Fruit fly (Drosophila melanogaster) whole organism, embryonic: ENCODE measurements around the gene Cyp4d14.

Experiments
- Atf-2 ChIP-seq: fragments of 200-800 bp; sonication (Bioruptor generic); optimal IDR thresholded peaks from 2 replicates; lab custom pipeline; 2016; ENCODE audit warnings: missing biosample characterization, missing genetic modification characterization
- Awh ChIP-seq: fragments of 200-800 bp; sonication (Bioruptor generic); IDR thresholded peaks from 2 replicates; pipeline ENCODE4, ENCODE4 v1.3.6; 2022; ENCODE audit warnings: missing biosample characterization, missing genetic modification characterization
- Bdp1 ChIP-seq: fragments of 200-800 bp; sonication (Bioruptor generic); optimal IDR thresholded peaks from 3 replicates; lab custom pipeline; 2016; ENCODE audit warnings: missing biosample characterization, missing genetic modification characterization
- CG10321 ChIP-seq: fragments of 200-800 bp; sonication (Bioruptor generic); IDR thresholded peaks from 2 replicates; pipeline ENCODE4 v1.3.6; 2022; ENCODE audit warnings: missing biosample characterization, missing genetic modification characterization
- CG10366 ChIP-seq: fragments of 200-800 bp; sonication (Bioruptor generic); IDR thresholded peaks from 2 replicates; pipeline ENCODE4 v1.3.6; 2022; ENCODE audit warnings: missing biosample characterization, missing genetic modification characterization
- CG10959 ChIP-seq: fragments of 200-800 bp; sonication (Bioruptor generic); IDR thresholded peaks from 2 replicates; pipeline ENCODE4 v1.3.6; 2022; ENCODE audit warnings: missing biosample characterization, missing genetic modification characterization
- CG11695 ChIP-seq: fragments of 200-800 bp; sonication (Bioruptor generic); IDR thresholded peaks from 3 replicates; pipeline ENCODE4 v1.3.6; 2022; ENCODE audit warnings: missing biosample characterization, missing genetic modification characterization
- CG12236 ChIP-seq: fragments of 200-800 bp; sonication (Bioruptor generic); optimal IDR thresholded peaks from 2 replicates; lab custom pipeline; 2016; ENCODE audit warnings: missing biosample characterization, missing genetic modification characterization
- CG13287 ChIP-seq: fragments of 200-800 bp; sonication (Bioruptor generic); IDR thresholded peaks from 2 replicates; pipeline ENCODE4 v1.3.6; 2022; ENCODE audit warnings: missing biosample characterization, missing genetic modification characterization; ENCODE audit not compliant: partially characterized antibody
- CG13424 ChIP-seq: fragments of 200-800 bp; sonication (Bioruptor generic); optimal IDR thresholded peaks from 2 replicates; lab custom pipeline; 2019; ENCODE audit warnings: missing biosample characterization, mild to moderate bottlenecking, missing genetic modification characterization, moderate library complexity
- CG14667 ChIP-seq: fragments of 200-800 bp; sonication (Bioruptor generic); IDR thresholded peaks from 2 replicates; pipeline ENCODE4 v1.3.6; 2022; ENCODE audit warnings: missing biosample characterization, missing genetic modification characterization
- CG15269 ChIP-seq: fragments of 200-800 bp; sonication (Bioruptor generic); optimal IDR thresholded peaks from 2 replicates; lab custom pipeline; 2018; ENCODE audit warnings: missing biosample characterization, mild to moderate bottlenecking, missing genetic modification characterization, moderate library complexity
- CG16779 ChIP-seq: fragments of 200-800 bp; sonication (Bioruptor generic); IDR thresholded peaks from 2 replicates; pipeline ENCODE4 v1.3.6; 2022; ENCODE audit warnings: missing biosample characterization, missing genetic modification characterization
- CG1832 ChIP-seq: fragments of 200-800 bp; sonication (Bioruptor generic); optimal IDR thresholded peaks from 2 replicates; lab custom pipeline; 2017; ENCODE audit warnings: missing biosample characterization, mild to moderate bottlenecking, missing genetic modification characterization, inconsistent platforms
- CG18599 ChIP-seq: fragments of 200-800 bp; sonication (Bioruptor generic); optimal IDR thresholded peaks from 3 replicates; lab custom pipeline; 2017; ENCODE audit warnings: missing biosample characterization, missing genetic modification characterization, mild to moderate bottlenecking, moderate library complexity, missing genetic modification reagents
- CG18619 ChIP-seq: fragments of 200-800 bp; sonication (Bioruptor generic); optimal IDR thresholded peaks from 3 replicates; lab custom pipeline; 2017; ENCODE audit warnings: missing biosample characterization, mild to moderate bottlenecking, missing genetic modification characterization
- CG30020 ChIP-seq: fragments of 200-800 bp; optimal IDR thresholded peaks from 2 replicates; lab custom pipeline; 2019; ENCODE audit warnings: missing biosample characterization, mild to moderate bottlenecking, missing genetic modification characterization, moderate library complexity
- CG30403 ChIP-seq: fragments of 200-800 bp; sonication (Bioruptor generic); optimal IDR thresholded peaks from 3 replicates; lab custom pipeline; 2016; ENCODE audit warnings: missing biosample characterization, missing genetic modification characterization
- CG31388 ChIP-seq: fragments of 200-800 bp; sonication (Bioruptor generic); optimal IDR thresholded peaks from 2 replicates; lab custom pipeline; 2016; ENCODE audit warnings: missing biosample characterization, missing genetic modification characterization
- CG31441 ChIP-seq: fragments of 200-800 bp; sonication (Bioruptor generic); IDR thresholded peaks from 2 replicates; pipeline ENCODE4 v1.3.6; 2022; ENCODE audit warnings: missing biosample characterization, missing genetic modification characterization
- CG32532 ChIP-seq: fragments of 200-800 bp; sonication (Bioruptor generic); IDR thresholded peaks from 2 replicates; pipeline ENCODE4 v1.3.6; 2022; ENCODE audit warnings: missing biosample characterization, missing genetic modification characterization
- CG3995 ChIP-seq: fragments of 200-800 bp; sonication (Bioruptor generic); optimal IDR thresholded peaks from 3 replicates; lab custom pipeline; 2016; ENCODE audit warnings: missing biosample characterization, missing genetic modification characterization
- CG6175 ChIP-seq: fragments of 200-800 bp; sonication (Bioruptor generic); IDR thresholded peaks from 3 replicates; pipeline ENCODE4 v1.3.6; 2022; ENCODE audit warnings: missing biosample characterization, missing genetic modification characterization
- CG6683 ChIP-seq: fragments of 200-800 bp; sonication (Bioruptor generic); optimal IDR thresholded peaks from 2 replicates; lab custom pipeline; 2017; ENCODE audit warnings: missing biosample characterization, mild to moderate bottlenecking, missing genetic modification characterization, missing genetic modification reagents
- CG8924 ChIP-seq: fragments of 200-800 bp; optimal IDR thresholded peaks from 3 replicates; lab custom pipeline; 2019; ENCODE audit warnings: missing biosample characterization, mild to moderate bottlenecking, missing genetic modification characterization, moderate library complexity
- CG9817 ChIP-seq: fragments of 200-800 bp; sonication (Bioruptor generic); optimal IDR thresholded peaks from 2 replicates; lab custom pipeline; 2018; ENCODE audit warnings: missing biosample characterization, mild to moderate bottlenecking, missing genetic modification characterization, moderate library complexity
- Drgx ChIP-seq: fragments of 200-800 bp; sonication (Bioruptor generic); IDR thresholded peaks from 2 replicates; pipeline ENCODE4 v1.3.6; 2022; ENCODE audit warnings: missing biosample characterization, missing genetic modification characterization
- Ets97D ChIP-seq: fragments of 200-800 bp; sonication (Bioruptor generic); optimal IDR thresholded peaks from 3 replicates; lab custom pipeline; 2016; ENCODE audit warnings: missing biosample characterization, missing genetic modification characterization
- Gug ChIP-seq: fragments of 200-800 bp; sonication (Bioruptor generic); IDR thresholded peaks from 4 replicates; pipeline ENCODE4 v1.3.6; 2022; ENCODE audit warnings: missing biosample characterization, missing genetic modification characterization
- HLH54F ChIP-seq: fragments of 200-800 bp; sonication (Bioruptor generic); optimal IDR thresholded peaks from 3 replicates; lab custom pipeline; 2016; ENCODE audit warnings: missing biosample characterization, missing genetic modification characterization
- Hr51 ChIP-seq, 2 experiments: fragments of 200-800 bp; sonication (Bioruptor generic); optimal IDR thresholded peaks; 2 replicates in 1 of 2; 3 replicates in 1 of 2; lab custom pipeline; 2016 to 2018; ENCODE audit warnings: missing biosample characterization in 2 of 2, missing genetic modification characterization in 2 of 2, mild to moderate bottlenecking in 1 of 2, moderate library complexity in 1 of 2
- Hr78 ChIP-seq, 2 experiments: fragments of 200-800 bp in 1 of 2; fragments of >200 bp in 1 of 2; sonication (Bioruptor generic) in 1 of 2; optimal IDR thresholded peaks; 2 replicates each; lab custom pipeline; 2017 to 2019; ENCODE audit warnings: missing biosample characterization in 2 of 2, missing genetic modification characterization in 2 of 2, mild to moderate bottlenecking in 1 of 2, moderate library complexity in 1 of 2
- Hsf ChIP-seq: fragments of 200-800 bp; sonication (Bioruptor generic); optimal IDR thresholded peaks from 3 replicates; lab custom pipeline; 2016; ENCODE audit warnings: missing biosample characterization, missing genetic modification characterization
- Poxn ChIP-seq: fragments of 200-800 bp; sonication (Bioruptor generic); IDR thresholded peaks from 2 replicates; pipeline ENCODE4 v1.3.6; 2022; ENCODE audit warnings: missing biosample characterization, missing genetic modification characterization
- Sox100B ChIP-seq: fragments of 200-800 bp; sonication (Bioruptor generic); optimal IDR thresholded peaks from 3 replicates; lab custom pipeline; 2018; ENCODE audit warnings: missing biosample characterization, mild to moderate bottlenecking, missing genetic modification characterization
- amos ChIP-seq: fragments of 200-800 bp; sonication (Bioruptor generic); IDR thresholded peaks from 2 replicates; pipeline ENCODE4 v1.3.6; 2022; ENCODE audit warnings: missing biosample characterization, missing genetic modification characterization; ENCODE audit not compliant: partially characterized antibody
- cas ChIP-seq: fragments of 200-800 bp; sonication (Bioruptor generic); IDR thresholded peaks from 2 replicates; pipeline ENCODE4 v1.3.6; 2022; ENCODE audit warnings: missing biosample characterization, missing genetic modification characterization
- chif ChIP-seq, 2 experiments: fragments of 200-800 bp; sonication (Bioruptor generic); optimal IDR thresholded peaks; 3 replicates each; lab custom pipeline; 2016; ENCODE audit warnings: missing biosample characterization in 2 of 2, missing genetic modification characterization in 2 of 2
- chm ChIP-seq: fragments of 200-800 bp; sonication (Bioruptor generic); IDR thresholded peaks from 2 replicates; pipeline ENCODE4 v1.3.6; 2022; ENCODE audit warnings: missing biosample characterization, missing genetic modification characterization
- chn ChIP-seq: fragments of 200-800 bp; sonication (Bioruptor generic); optimal IDR thresholded peaks from 2 replicates; lab custom pipeline; 2016; ENCODE audit warnings: missing biosample characterization, missing genetic modification characterization
- dmrt11E ChIP-seq: fragments of 200-800 bp; sonication (Bioruptor generic); optimal IDR thresholded peaks from 3 replicates; lab custom pipeline; 2018; ENCODE audit warnings: missing biosample characterization, mild to moderate bottlenecking, missing genetic modification characterization, moderate library complexity
- eyg ChIP-seq: fragments of 200-800 bp; sonication (Bioruptor generic); optimal IDR thresholded peaks from 3 replicates; lab custom pipeline; 2016; ENCODE audit warnings: missing biosample characterization, missing genetic modification characterization
- fu2 ChIP-seq: fragments of 200-800 bp; sonication (Bioruptor generic); optimal IDR thresholded peaks from 2 replicates; lab custom pipeline; 2016; ENCODE audit warnings: missing biosample characterization, missing genetic modification characterization
- gce ChIP-seq: fragments of 200-800 bp; sonication (Bioruptor generic); IDR thresholded peaks from 3 replicates; pipeline ENCODE4 v1.3.6; 2022; ENCODE audit warnings: missing biosample characterization, missing genetic modification characterization
- gem ChIP-seq: fragments of 200-800 bp; sonication (Bioruptor generic); optimal IDR thresholded peaks from 2 replicates; lab custom pipeline; 2019; ENCODE audit warnings: missing biosample characterization, mild to moderate bottlenecking, missing genetic modification characterization, moderate library complexity
- jing ChIP-seq: fragments of 200-800 bp; sonication (Bioruptor generic); optimal IDR thresholded peaks from 2 replicates; lab custom pipeline; 2018; ENCODE audit warnings: missing biosample characterization, mild to moderate bottlenecking, missing genetic modification characterization
- nau ChIP-seq: fragments of 200-800 bp; sonication (Bioruptor generic); optimal IDR thresholded peaks from 3 replicates; lab custom pipeline; 2017; ENCODE audit warnings: missing biosample characterization, mild to moderate bottlenecking, missing genetic modification characterization, missing genetic modification reagents
- onecut ChIP-seq: fragments of 200-800 bp; sonication (Bioruptor generic); IDR thresholded peaks from 2 replicates; pipeline ENCODE4 v1.3.6; 2022; ENCODE audit warnings: missing biosample characterization, missing genetic modification characterization
- row ChIP-seq: fragments of 200-800 bp; sonication (Bioruptor generic); IDR thresholded peaks from 3 replicates; pipeline ENCODE4 v1.3.6; 2022; ENCODE audit warnings: missing biosample characterization, missing genetic modification characterization
- run ChIP-seq: fragments of 200-800 bp; sonication (Bioruptor generic); optimal IDR thresholded peaks from 3 replicates; lab custom pipeline; 2018; ENCODE audit warnings: missing biosample characterization, mild to moderate bottlenecking, missing genetic modification characterization
- ttk ChIP-seq: fragments of 200-800 bp; sonication (Bioruptor generic); IDR thresholded peaks from 2 replicates; pipeline ENCODE4 v2.1.2; 2022; ENCODE audit warnings: missing biosample characterization, missing genetic modification characterization

Cyp4d14 gene

dm6 chrX:2166129-2166528 lies 9.0 kb downstream of the Cyp4d14 start (continued):
- TF ChIP-seq gem (tag; lab: Kevin White, UChicago) (peak; percentile 60), dmrt11E (no peak), Hr78 (GFP tag; optimal IDR thresholded peaks at IDR 0.05; lab: Kevin White, UChicago) (no peak), CG10321 (GFP tag; lab: Robert Waterston, UW) (no peak), Hr51 (GFP tag; optimal IDR thresholded peaks at IDR 0.05; lab: Kevin White, UChicago) (peak in 1 of 2 experiments; percentile 36), CG9817 (tag; lab: Kevin White, UChicago) (no peak), ttk (GFP tag; lab: Robert Waterston, UW) (peak; percentile 35; the same call in 1 of the 2 replicates), onecut (GFP tag; lab: Robert Waterston, UW) (no peak), fu2 (GFP tag; lab: Kevin White, UChicago) (no peak), CG6175 (GFP tag; lab: Robert Waterston, UW) (no peak), amos (GFP tag; lab: Robert Waterston, UW) (no peak), chif (GFP tag; optimal IDR thresholded peaks at IDR 0.05; lab: Kevin White, UChicago) (peak in 1 of 2 experiments; percentile 51), HLH54F (GFP tag; lab: Kevin White, UChicago) (no peak), CG11695 (GFP tag; lab: Robert Waterston, UW) (no peak), Atf-2 (GFP tag; lab: Kevin White, UChicago) (no peak), Gug (GFP tag; lab: Robert Waterston, UW) (peak; percentile 59; the same call in 3 of the 4 replicates), CG13424 (tag; lab: Kevin White, UChicago) (peak; percentile 38), CG3995 (no peak), row (GFP tag; lab: Robert Waterston, UW) (peak; percentile 63), chm (GFP tag; lab: Robert Waterston, UW) (no peak), CG10366 (peak; percentile 73), Awh (GFP tag; lab: Robert Waterston, UW) (peak; percentile 69), Bdp1 (GFP tag; lab: Kevin White, UChicago) (no peak), CG31441 (GFP tag; lab: Robert Waterston, UW) (no peak; the same call in 1 of the 2 replicates), CG18619 (GFP tag; lab: Kevin White, UChicago) (no peak), run (tag; lab: Kevin White, UChicago) (no peak), CG18599 (GFP tag; lab: Kevin White, UChicago) (no peak), CG32532 (GFP tag; lab: Robert Waterston, UW) (0 out of 2 replicates have a peak, but pooled peaks have one; percentile 5), eyg (GFP tag; lab: Kevin White, UChicago) (no peak), CG15269 (tag; lab: Kevin White, UChicago) (no peak), Ets97D (no peak), CG8924 (tag; lab: Kevin White, UChicago) (no peak), CG14667 (peak; percentile 29; the same call in 1 of the 2 replicates), nau (GFP tag; lab: Kevin White, UChicago) (no peak), CG30020 (tag; lab: Kevin White, UChicago) (no peak), CG13287 (GFP tag; lab: Robert Waterston, UW) (no peak), CG31388 (GFP tag; lab: Kevin White, UChicago) (no peak), Hsf (peak; percentile 13), gce (no peak), CG6683 (GFP tag; lab: Kevin White, UChicago) (no peak), chn (GFP tag; lab: Kevin White, UChicago) (peak; percentile 38), CG1832 (no peak), CG16779 (GFP tag; lab: Robert Waterston, UW) (no peak), CG10959 (no peak), Sox100B (no peak), Poxn (GFP tag; lab: Robert Waterston, UW) (no peak), CG30403 (peak; percentile 43), jing (GFP tag; lab: Kevin White, UChicago) (no peak), Drgx (GFP tag; lab: Robert Waterston, UW) (peak; percentile 81), cas (no peak), CG12236 (no peak)
